Worm (Caenorhabditis elegans): ENCODE results near the gene C50D2.6.

DNA sequence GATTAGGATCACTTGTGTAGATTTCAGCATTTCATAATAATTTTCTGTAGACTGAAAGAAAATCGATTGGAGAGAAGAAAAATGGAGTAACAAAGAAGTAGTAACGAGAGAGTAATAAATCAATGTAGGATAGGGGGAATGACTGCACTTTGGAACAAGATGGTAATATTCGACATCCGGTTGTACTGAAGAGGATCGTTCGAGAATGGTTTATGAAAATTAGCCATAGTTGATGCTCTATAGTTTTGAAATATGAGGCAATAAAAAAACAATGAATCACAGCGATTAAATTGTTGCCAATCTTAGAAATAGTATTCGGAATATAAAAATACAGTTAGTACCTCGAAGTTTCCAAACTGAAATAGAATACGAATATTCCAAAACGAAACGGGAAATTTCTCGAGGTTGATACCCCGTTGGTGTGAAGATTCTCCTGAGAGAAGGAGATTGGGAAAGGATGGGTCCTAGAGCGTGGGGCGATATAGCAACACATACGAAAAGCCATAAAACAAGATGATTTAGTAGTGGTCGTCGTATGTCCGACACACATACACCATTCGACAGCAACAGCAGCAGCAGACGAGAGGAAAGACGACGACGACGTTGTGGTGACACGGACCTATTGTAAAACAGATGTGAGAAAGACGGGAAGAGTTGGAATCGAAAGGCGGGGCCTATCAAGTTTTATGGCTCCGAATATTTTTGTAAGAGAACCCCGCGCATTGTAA, 49.5 kb downstream of the C50D2.6 start, which contains the start of gene cwn-1:
- TF ChIP-seq R02D3.7 (tag; optimal IDR thresholded peaks at IDR 0.05): no peak
- no peak for TF ChIP-seq fos-1 (tag; optimal IDR thresholded peaks at IDR 0.05)

All from whole organism, L3 larva.